Fruit fly (Drosophila melanogaster) whole organism, wandering third instar larva: Measurements from ENCODE around the gene Pld3.

Experiments used
- Abd-B ChIP-seq: fragments of >200 bp; optimal IDR thresholded peaks from 2 replicates; lab custom pipeline; 2017; ENCODE audit warnings: missing biosample characterization, missing genetic modification characterization
- CG32264 ChIP-seq: fragments of 200-800 bp; sonication (Bioruptor generic); optimal IDR thresholded peaks from 2 replicates; lab custom pipeline; 2016; ENCODE audit warnings: missing biosample characterization, missing genetic modification characterization
- CG9705 ChIP-seq: fragments of 200-800 bp; sonication (Bioruptor generic); optimal IDR thresholded peaks from 2 replicates; lab custom pipeline; 2018; ENCODE audit warnings: missing biosample characterization, mild to moderate bottlenecking, missing genetic modification characterization
- CrebA ChIP-seq: fragments of 200-800 bp; sonication (Bioruptor generic); optimal IDR thresholded peaks from 2 replicates; lab custom pipeline; 2016; ENCODE audit warnings: missing biosample characterization, mild to moderate bottlenecking, missing genetic modification characterization, borderline replicate concordance
- Dfd ChIP-seq: fragments of >200 bp; optimal IDR thresholded peaks from 2 replicates; lab custom pipeline; 2017; ENCODE audit warnings: missing biosample characterization, missing genetic modification characterization
- Dif ChIP-seq: fragments of 200-275, 200-300 bp; sonication (Bioruptor generic); optimal IDR thresholded peaks from 2 replicates; lab custom pipeline; 2018; ENCODE audit warnings: missing biosample characterization, missing genetic modification characterization; ENCODE audit not compliant: partially characterized antibody
- GATAd ChIP-seq: sonication (Bioruptor generic); optimal IDR thresholded peaks from 2 replicates; lab custom pipeline; 2016; ENCODE audit warnings: missing biosample characterization, missing genetic modification characterization
- HLH106 ChIP-seq: fragments of 200-800 bp; optimal IDR thresholded peaks from 3 replicates; lab custom pipeline; 2019; ENCODE audit warnings: missing biosample characterization, mild to moderate bottlenecking, missing genetic modification characterization, moderate library complexity
- Hnf4 ChIP-seq: fragments of 200-800 bp; sonication (Bioruptor generic); optimal IDR thresholded peaks from 2 replicates; lab custom pipeline; 2016; ENCODE audit warnings: missing biosample characterization, mild to moderate bottlenecking, missing genetic modification characterization
- Hr78 ChIP-seq: fragments of >200 bp; optimal IDR thresholded peaks from 2 replicates; lab custom pipeline; 2017; ENCODE audit warnings: missing biosample characterization, missing genetic modification characterization
- Hr83 ChIP-seq: fragments of 200-300 bp; sonication (Bioruptor generic); optimal IDR thresholded peaks from 2 replicates; lab custom pipeline; 2016; ENCODE audit warnings: missing biosample characterization, mild to moderate bottlenecking, missing genetic modification characterization, moderate library complexity; ENCODE audit not compliant: poor library complexity, severe bottlenecking
- Jra ChIP-seq: sonication (Bioruptor generic); optimal IDR thresholded peaks from 2 replicates; lab custom pipeline; 2016; ENCODE audit warnings: missing biosample characterization, missing genetic modification characterization
- Mio ChIP-seq: sonication (Bioruptor generic); optimal IDR thresholded peaks from 2 replicates; lab custom pipeline; 2016; ENCODE audit warnings: missing biosample characterization, missing genetic modification characterization
- Myc ChIP-seq: fragments of >200 bp; optimal IDR thresholded peaks from 2 replicates; lab custom pipeline; 2017
- N ChIP-seq: fragments of >200 bp; optimal IDR thresholded peaks from 2 replicates; lab custom pipeline; 2018; ENCODE audit warnings: missing biosample characterization, missing external identifiers, missing genetic modification characterization
- OdsH ChIP-seq: fragments of 200-800 bp; sonication (Bioruptor generic); optimal IDR thresholded peaks from 2 replicates; lab custom pipeline; 2016; ENCODE audit warnings: missing biosample characterization, mild to moderate bottlenecking, missing genetic modification characterization
- Rel ChIP-seq, 2 experiments: fragments of 200-800 bp; sonication (Bioruptor generic) in 1 of 2; optimal IDR thresholded peaks; 2 replicates in 1 of 2; 3 replicates in 1 of 2; lab custom pipeline; 2016 to 2019; ENCODE audit warnings: mild to moderate bottlenecking in 2 of 2, missing biosample characterization in 2 of 2, missing genetic modification characterization in 2 of 2, moderate library complexity in 1 of 2
- Sp1 ChIP-seq: fragments of 200-800 bp; sonication (Bioruptor generic); optimal IDR thresholded peaks from 3 replicates; lab custom pipeline; 2019; ENCODE audit warnings: missing biosample characterization, mild to moderate bottlenecking, missing genetic modification characterization, moderate library complexity
- Vsx2 ChIP-seq: fragments of 200-300, 225-300 bp; sonication (Bioruptor generic); optimal IDR thresholded peaks from 2 replicates; lab custom pipeline; 2018; ENCODE audit warnings: missing biosample characterization, missing genetic modification characterization; ENCODE audit not compliant: partially characterized antibody
- br ChIP-seq: fragments of 200-800 bp; sonication (Bioruptor generic); optimal IDR thresholded peaks from 2 replicates; lab custom pipeline; 2016; ENCODE audit warnings: missing biosample characterization, missing genetic modification characterization
- brk ChIP-seq: fragments of 200-800 bp; sonication (Bioruptor generic); optimal IDR thresholded peaks from 2 replicates; lab custom pipeline; 2016; ENCODE audit warnings: missing biosample characterization, mild to moderate bottlenecking, missing genetic modification characterization
- dl ChIP-seq, 2 experiments: fragments of 175-275, 200-275 bp in 1 of 2; fragments of 200-275 bp in 1 of 2; sonication (Bioruptor generic); optimal IDR thresholded peaks; lab custom pipeline; 2018; ENCODE audit warnings: mild to moderate bottlenecking in 2 of 2, missing biosample characterization in 2 of 2, missing genetic modification characterization in 2 of 2, moderate library complexity in 2 of 2; ENCODE audit not compliant: partially characterized antibody in 2 of 2, insufficient read depth in 1 of 2
- dmrt93B ChIP-seq: fragments of 200-800 bp; sonication (Bioruptor generic); optimal IDR thresholded peaks from 2 replicates; lab custom pipeline; 2018; ENCODE audit warnings: missing biosample characterization, mild to moderate bottlenecking, missing genetic modification characterization
- dsf ChIP-seq: sonication (Bioruptor generic); optimal IDR thresholded peaks from 2 replicates; lab custom pipeline; 2016; ENCODE audit warnings: missing biosample characterization, missing genetic modification characterization, borderline replicate concordance
- ey ChIP-seq: fragments of 200-800 bp; sonication (Bioruptor generic); optimal IDR thresholded peaks from 2 replicates; lab custom pipeline; 2016; ENCODE audit warnings: missing biosample characterization, missing genetic modification characterization
- foxo ChIP-seq, 2 experiments: fragments of 200-800 bp; sonication (Bioruptor generic); optimal IDR thresholded peaks; 2 replicates in 1 of 2; 3 replicates in 1 of 2; lab custom pipeline; 2016 to 2017; ENCODE audit warnings: missing biosample characterization in 2 of 2, missing genetic modification characterization in 2 of 2
- fru ChIP-seq: fragments of 200-800 bp; sonication (Bioruptor generic); optimal IDR thresholded peaks from 3 replicates; lab custom pipeline; 2016; ENCODE audit warnings: missing biosample characterization, mild to moderate bottlenecking, missing genetic modification characterization
- h ChIP-seq: fragments of 200-800 bp; sonication (Bioruptor generic); optimal IDR thresholded peaks from 3 replicates; lab custom pipeline; 2016; ENCODE audit warnings: missing biosample characterization, mild to moderate bottlenecking, missing genetic modification characterization
- jim ChIP-seq: fragments of 175-275, 200-325 bp; sonication (Bioruptor generic); optimal IDR thresholded peaks from 2 replicates; lab custom pipeline; 2016; ENCODE audit warnings: missing biosample characterization, mild to moderate bottlenecking, missing genetic modification characterization
- lola ChIP-seq: fragments of >200 bp; optimal IDR thresholded peaks from 2 replicates; lab custom pipeline; 2017; ENCODE audit warnings: missing biosample characterization, missing genetic modification characterization
- pan ChIP-seq: fragments of >200 bp; optimal IDR thresholded peaks from 2 replicates; lab custom pipeline; 2017
- psq ChIP-seq: fragments of 200-800 bp; sonication (Bioruptor generic); optimal IDR thresholded peaks from 3 replicates; lab custom pipeline; 2017; ENCODE audit warnings: missing biosample characterization, mild to moderate bottlenecking, missing genetic modification characterization, moderate library complexity
- rgr ChIP-seq: fragments of 200-800 bp; sonication (Bioruptor generic); optimal IDR thresholded peaks from 3 replicates; lab custom pipeline; 2016; ENCODE audit warnings: missing biosample characterization, mild to moderate bottlenecking, missing genetic modification characterization
- sage ChIP-seq: fragments of 200-800 bp; sonication (Bioruptor generic); optimal IDR thresholded peaks from 2 replicates; lab custom pipeline; 2016; ENCODE audit warnings: missing biosample characterization, mild to moderate bottlenecking, missing genetic modification characterization
- sv ChIP-seq: fragments of 200-800 bp; sonication (Bioruptor generic); optimal IDR thresholded peaks from 3 replicates; lab custom pipeline; 2016; ENCODE audit warnings: missing biosample characterization, missing genetic modification characterization
- tai ChIP-seq: sonication (Bioruptor generic); optimal IDR thresholded peaks from 2 replicates; lab custom pipeline; 2016; ENCODE audit warnings: missing biosample characterization, missing genetic modification characterization
- usp ChIP-seq: fragments of >200 bp; optimal IDR thresholded peaks from 2 replicates; lab custom pipeline; 2017; ENCODE audit warnings: missing biosample characterization, missing genetic modification characterization
- woc ChIP-seq: sonication (Bioruptor generic); optimal IDR thresholded peaks from 2 replicates; lab custom pipeline; 2016; ENCODE audit warnings: missing biosample characterization, mild to moderate bottlenecking, missing genetic modification characterization

The Pld3 gene

dm6 chr2L:21168295-21169159 lies 9.9 kb downstream of the Pld3 start, which contains the start of the genes mAcon1, CG43345 and CG43346:
Gene mAcon1 (plus strand): TSS chr2L:21168570.
Gene CG43345 (minus strand): TSS chr2L:21168581.
Gene CG43346 (minus strand): TSS chr2L:21168581.
- no peak for TF ChIP-seq Vsx2
- peak; percentile 96 for TF ChIP-seq woc (GFP tag; lab: Kevin White, UChicago)
- TF ChIP-seq Hr78 (GFP tag; lab: Kevin White, UChicago) = no peak
- TF ChIP-seq N = no peak
- peak; percentile 84 for TF ChIP-seq rgr
- TF ChIP-seq psq (GFP tag; lab: Kevin White, UChicago) = peak; percentile 73
- no peak for TF ChIP-seq jim
- TF ChIP-seq Hr83 (GFP tag; lab: Kevin White, UChicago) = no peak
- peak; percentile 85 for TF ChIP-seq Hnf4
- TF ChIP-seq sage = no peak
- no peak for TF ChIP-seq Dfd (GFP tag; lab: Kevin White, UChicago)
- peak; percentile 89 for TF ChIP-seq CG9705 (GFP tag; lab: Kevin White, UChicago)
- TF ChIP-seq Abd-B (GFP tag; lab: Kevin White, UChicago) = no peak
- no peak for TF ChIP-seq dl (GFP tag; optimal IDR thresholded peaks at IDR 0.05; lab: Kevin White, UChicago; ENCODE audit: insufficient read depth in 1 of 2, partially characterized antibody in 2 of 2)
- TF ChIP-seq GATAd = peak; percentile 76
- no peak for TF ChIP-seq tai
- peak; percentile 90 for TF ChIP-seq h (GFP tag; lab: Kevin White, UChicago)
- peak; percentile 91 for TF ChIP-seq br (GFP tag; lab: Kevin White, UChicago)
- peak; percentile 48 for TF ChIP-seq CG32264
- TF ChIP-seq sv (GFP tag; lab: Kevin White, UChicago) = peak; percentile 80
- no peak for TF ChIP-seq dsf (GFP tag; lab: Kevin White, UChicago)
- no peak for TF ChIP-seq Dif (GFP tag; lab: Kevin White, UChicago)
- TF ChIP-seq CrebA = no peak
- peak; percentile 74 for TF ChIP-seq Jra
- TF ChIP-seq pan (lab: Kevin White, UChicago) = no peak
- TF ChIP-seq lola = no peak
- peak; percentile 15 for TF ChIP-seq Mio
- TF ChIP-seq fru (GFP tag; lab: Kevin White, UChicago) = peak; percentile 87
- peak in 1 of 2 experiments; percentile 89 for TF ChIP-seq foxo (GFP tag; optimal IDR thresholded peaks at IDR 0.05; lab: Kevin White, UChicago)
- TF ChIP-seq dmrt93B (GFP tag; lab: Kevin White, UChicago) = peak; percentile 82
- TF ChIP-seq HLH106 = peak; percentile 90
- no peak for TF ChIP-seq Rel (GFP tag; optimal IDR thresholded peaks at IDR 0.05; lab: Kevin White, UChicago)
- peak; percentile 71 for TF ChIP-seq Rel (tag; optimal IDR thresholded peaks at IDR 0.05; lab: Kevin White, UChicago)
- TF ChIP-seq Sp1 (GFP tag; lab: Kevin White, UChicago) = peak; percentile 85
- no peak for TF ChIP-seq brk (GFP tag; lab: Kevin White, UChicago)
- TF ChIP-seq Myc (lab: Kevin White, UChicago) = peak; percentile 100
- peak; percentile 86 for TF ChIP-seq OdsH (GFP tag; lab: Kevin White, UChicago)
- TF ChIP-seq ey (GFP tag; lab: Kevin White, UChicago) = peak; percentile 84
- no peak for TF ChIP-seq usp (GFP tag; lab: Kevin White, UChicago)

dm6 chr2L:21169160-21169624 lies 10.5 kb downstream of the Pld3 start:
- TF ChIP-seq Hr78 (GFP tag; lab: Kevin White, UChicago) (no peak), Rel (GFP tag; optimal IDR thresholded peaks at IDR 0.05; lab: Kevin White, UChicago) (no peak), Rel (tag; optimal IDR thresholded peaks at IDR 0.05; lab: Kevin White, UChicago) (peak; percentile 76)
